Worm (Caenorhabditis elegans) whole organism, mixed stage, embryonic: ENCODE measurements around the gene D2023.1.
A peak's percentile ranks its signal among the peaks of the same experiment; 100 is the strongest.

Experiments used
- M03D4.4 ChIP-seq: sonication (generic microtip); optimal IDR thresholded peaks from 2 replicates; lab custom pipeline; 2017; ENCODE audit warnings: mild to moderate bottlenecking, missing genetic modification characterization, missing compliant biosample characterization
- bed-3 ChIP-seq: fragments of 200-800 bp; sonication (Bioruptor generic); optimal IDR thresholded peaks from 3 replicates; lab custom pipeline; 2018; ENCODE audit warnings: mild to moderate bottlenecking, missing genetic modification characterization, moderate library complexity, missing compliant biosample characterization
- blmp-1 ChIP-seq: fragments of 150-350 bp; optimal IDR thresholded peaks from 2 replicates; lab custom pipeline; 2014; ENCODE audit warnings: missing biosample characterization, missing genetic modification characterization
- ceh-39 ChIP-seq: fragments of 150-350 bp; optimal IDR thresholded peaks from 2 replicates; lab custom pipeline; 2014; ENCODE audit warnings: missing biosample characterization, missing genetic modification characterization
- ceh-43 ChIP-seq: fragments of 200-800 bp; sonication (Bioruptor generic); optimal IDR thresholded peaks from 2 replicates; lab custom pipeline; 2018; ENCODE audit warnings: mild to moderate bottlenecking, missing genetic modification characterization, moderate library complexity, missing compliant biosample characterization
- ceh-83 ChIP-seq: fragments of 200-800 bp; sonication (Bioruptor generic); optimal IDR thresholded peaks from 2 replicates; lab custom pipeline; 2018; ENCODE audit warnings: mild to moderate bottlenecking, missing genetic modification characterization, missing compliant biosample characterization
- ces-1 ChIP-seq: fragments of 150-350 bp; optimal IDR thresholded peaks from 2 replicates; lab custom pipeline; 2014; ENCODE audit warnings: missing biosample characterization, missing genetic modification reagents, missing genetic modification characterization
- cnd-1 ChIP-seq: fragments of 200-800 bp; sonication (Bioruptor generic); optimal IDR thresholded peaks from 2 replicates; lab custom pipeline; 2018; ENCODE audit warnings: mild to moderate bottlenecking, missing genetic modification characterization, missing compliant biosample characterization
- drap-1 ChIP-seq: fragments of 200-800 bp; sonication (Bioruptor generic); optimal IDR thresholded peaks from 3 replicates; lab custom pipeline; 2018; ENCODE audit warnings: mild to moderate bottlenecking, missing genetic modification characterization, missing compliant biosample characterization
- elt-1 ChIP-seq: sonication (generic microtip); optimal IDR thresholded peaks from 2 replicates; lab custom pipeline; 2017; ENCODE audit warnings: missing genetic modification characterization, mild to moderate bottlenecking, missing compliant biosample characterization, antibody characterized with exemption, moderate library complexity, borderline replicate concordance; ENCODE audit not compliant: insufficient read depth
- elt-3 ChIP-seq: fragments of 150-350 bp; optimal IDR thresholded peaks from 2 replicates; lab custom pipeline; 2014; ENCODE audit warnings: missing biosample characterization, missing genetic modification characterization
- flh-1 ChIP-seq: fragments of 200-800 bp; sonication (Bioruptor generic); optimal IDR thresholded peaks from 2 replicates; lab custom pipeline; 2018; ENCODE audit warnings: mild to moderate bottlenecking, missing genetic modification characterization, moderate library complexity, missing compliant biosample characterization
- ham-2 ChIP-seq: fragments of 200-800 bp; sonication (Bioruptor generic); optimal IDR thresholded peaks from 2 replicates; lab custom pipeline; 2018; ENCODE audit warnings: mild to moderate bottlenecking, missing genetic modification characterization, missing compliant biosample characterization
- hlh-1 ChIP-seq: fragments of 150-350 bp; optimal IDR thresholded peaks from 2 replicates; lab custom pipeline; 2014; ENCODE audit warnings: missing biosample characterization, missing genetic modification reagents, missing genetic modification characterization
- lin-13 ChIP-seq: fragments of 150-350 bp; optimal IDR thresholded peaks from 2 replicates; lab custom pipeline; 2014; ENCODE audit warnings: missing biosample characterization, missing genetic modification characterization
- lin-32 ChIP-seq: fragments of 200-800 bp; sonication (Bioruptor generic); optimal IDR thresholded peaks from 2 replicates; lab custom pipeline; 2018; ENCODE audit warnings: mild to moderate bottlenecking, missing genetic modification characterization, missing compliant biosample characterization
- lsy-2 ChIP-seq: fragments of 150-350 bp; optimal IDR thresholded peaks from 2 replicates; lab custom pipeline; 2014; ENCODE audit warnings: missing biosample characterization, missing genetic modification characterization
- mab-5 ChIP-seq: fragments of 150-350 bp; optimal IDR thresholded peaks from 2 replicates; lab custom pipeline; 2014; ENCODE audit warnings: missing biosample characterization, missing genetic modification characterization
- mep-1 ChIP-seq: fragments of 150-350 bp; optimal IDR thresholded peaks from 2 replicates; lab custom pipeline; 2017; ENCODE audit warnings: missing biosample characterization, missing genetic modification reagents, missing genetic modification characterization, inconsistent platforms
- mls-2 ChIP-seq: sonication (generic microtip); optimal IDR thresholded peaks from 2 replicates; lab custom pipeline; 2016; ENCODE audit warnings: mild to moderate bottlenecking, missing genetic modification characterization, moderate library complexity, missing compliant biosample characterization
- nhr-12 ChIP-seq: fragments of 150-350 bp; optimal IDR thresholded peaks from 2 replicates; lab custom pipeline; 2014; ENCODE audit warnings: missing biosample characterization, missing genetic modification characterization
- nhr-2 ChIP-seq: fragments of 150-350 bp; optimal IDR thresholded peaks from 2 replicates; lab custom pipeline; 2014; ENCODE audit warnings: missing biosample characterization, missing genetic modification characterization
- nhr-237 ChIP-seq: fragments of 150-350 bp; optimal IDR thresholded peaks from 2 replicates; lab custom pipeline; 2014; ENCODE audit warnings: missing biosample characterization, missing genetic modification characterization
- nhr-28 ChIP-seq: fragments of 150-350 bp; optimal IDR thresholded peaks from 2 replicates; lab custom pipeline; 2014; ENCODE audit warnings: missing biosample characterization, missing genetic modification characterization
- nhr-76 ChIP-seq: sonication (generic microtip); optimal IDR thresholded peaks from 2 replicates; lab custom pipeline; 2017; ENCODE audit warnings: missing biosample characterization, missing genetic modification characterization
- pha-4 ChIP-seq: fragments of 150-350 bp; optimal IDR thresholded peaks from 2 replicates; lab custom pipeline; 2018; ENCODE audit warnings: missing biosample characterization, missing genetic modification reagents, missing genetic modification characterization
- sem-2 ChIP-seq: fragments of 200-800 bp; sonication (Bioruptor generic); optimal IDR thresholded peaks from 2 replicates; lab custom pipeline; 2018; ENCODE audit warnings: mild to moderate bottlenecking, missing genetic modification characterization, missing compliant biosample characterization
- snpc-4 ChIP-seq: fragments of 150-350 bp; optimal IDR thresholded peaks from 2 replicates; lab custom pipeline; 2014; ENCODE audit warnings: missing biosample characterization, missing genetic modification characterization
- sptf-1 ChIP-seq: sonication (generic microtip); optimal IDR thresholded peaks from 2 replicates; lab custom pipeline; 2017; ENCODE audit warnings: mild to moderate bottlenecking, missing genetic modification characterization, moderate library complexity, missing compliant biosample characterization
- tbx-8 ChIP-seq: fragments of 200-800 bp; sonication (Bioruptor generic); optimal IDR thresholded peaks from 2 replicates; lab custom pipeline; 2018; ENCODE audit warnings: mild to moderate bottlenecking, missing genetic modification characterization, moderate library complexity, missing compliant biosample characterization
- unc-120 ChIP-seq: sonication (generic microtip); optimal IDR thresholded peaks from 2 replicates; lab custom pipeline; 2017; ENCODE audit warnings: missing genetic modification characterization, missing compliant biosample characterization; ENCODE audit not compliant: poor library complexity, severe bottlenecking
- unc-39 ChIP-seq: fragments of 150-350 bp; optimal IDR thresholded peaks from 2 replicates; lab custom pipeline; 2014; ENCODE audit warnings: missing biosample characterization, missing genetic modification characterization
- unc-62 ChIP-seq: fragments of 150-350 bp; optimal IDR thresholded peaks from 2 replicates; lab custom pipeline; 2014; ENCODE audit warnings: missing biosample characterization, missing genetic modification reagents, missing genetic modification characterization
- zip-8 ChIP-seq: fragments of 150-350 bp; optimal IDR thresholded peaks from 2 replicates; lab custom pipeline; 2014; ENCODE audit warnings: missing biosample characterization, missing genetic modification characterization
- ztf-11 ChIP-seq: fragments of 150-350 bp; optimal IDR thresholded peaks from 2 replicates; lab custom pipeline; 2014; ENCODE audit warnings: missing biosample characterization, missing genetic modification characterization

The D2023.1 gene

DNA sequence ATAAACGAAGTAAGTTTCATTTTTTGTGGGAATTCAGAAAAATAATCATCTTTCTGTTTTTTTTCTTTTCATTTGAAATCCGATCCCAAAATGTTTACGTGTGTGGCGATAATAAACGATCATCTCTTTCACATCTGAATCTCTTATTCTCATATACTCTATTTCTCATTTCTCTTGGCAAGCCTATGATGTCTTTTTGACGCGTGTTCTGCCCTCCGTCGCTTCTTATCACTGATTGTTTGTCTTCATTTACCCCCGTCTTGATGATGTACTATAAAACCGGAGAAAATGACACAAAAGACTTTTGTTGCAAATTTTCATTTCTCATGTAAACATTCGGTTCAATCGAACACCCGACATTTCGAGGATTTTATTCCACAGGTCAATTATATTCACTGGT, 11.5 kb upstream of the D2023.1 start:
- TF ChIP-seq ceh-39 (tag; lab: Kevin White, UChicago) = no peak
- no peak for TF ChIP-seq hlh-1 (tag; lab: Kevin White, UChicago)
- TF ChIP-seq unc-120 (tag; lab: Kevin White, UChicago) = peak; percentile 51
- TF ChIP-seq flh-1 (GFP tag; lab: Kevin White, UChicago) = no peak

DNA sequence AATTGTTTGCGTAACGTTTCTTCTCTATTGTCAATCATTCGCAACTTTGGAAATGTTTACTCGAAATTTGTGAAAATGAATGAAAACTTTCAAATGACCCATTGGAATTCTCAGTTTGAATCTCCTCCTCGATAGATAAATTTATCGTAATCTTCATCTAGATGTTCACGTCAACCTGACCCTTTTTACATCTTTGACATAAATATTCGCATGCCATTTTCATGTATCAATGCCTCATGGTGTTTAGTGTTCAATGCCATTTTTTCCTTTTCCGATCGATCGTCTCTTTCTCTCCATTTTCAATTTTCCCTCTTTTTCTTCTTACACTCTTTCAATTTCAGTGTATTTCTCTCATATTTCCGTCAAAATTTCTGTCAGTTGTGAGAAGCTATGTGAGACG, 10.0 kb upstream of the D2023.1 start:
- TF ChIP-seq elt-1 (tag; lab: Kevin White, UChicago) (peak; percentile 33), sptf-1 (tag; lab: Kevin White, UChicago) (no peak), cnd-1 (tag; lab: Kevin White, UChicago) (no peak)

DNA sequence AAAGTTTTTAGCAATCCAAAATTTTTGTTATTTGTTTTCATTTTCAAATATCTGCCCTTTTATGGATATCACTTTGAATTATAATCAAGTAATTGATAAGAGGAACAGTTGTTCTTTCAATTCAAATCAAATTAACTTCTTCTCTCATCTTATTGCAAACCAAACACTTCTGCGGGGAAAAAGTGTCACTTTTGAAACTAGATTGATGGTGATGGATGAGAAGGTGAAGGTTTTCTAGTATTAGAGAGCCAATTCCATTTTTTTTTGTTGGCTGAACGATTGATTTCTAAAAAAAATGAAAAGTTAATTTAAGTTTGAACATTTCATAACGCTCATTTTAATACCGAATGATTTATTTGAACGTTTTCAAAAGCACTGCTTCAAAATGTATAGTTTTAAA, 9.5 kb upstream of the D2023.1 start:
- peak; percentile 74 for TF ChIP-seq unc-62 (GFP tag; lab: Kevin White, UChicago)
- no peak for TF ChIP-seq ceh-43 (GFP tag; lab: Kevin White, UChicago)

DNA sequence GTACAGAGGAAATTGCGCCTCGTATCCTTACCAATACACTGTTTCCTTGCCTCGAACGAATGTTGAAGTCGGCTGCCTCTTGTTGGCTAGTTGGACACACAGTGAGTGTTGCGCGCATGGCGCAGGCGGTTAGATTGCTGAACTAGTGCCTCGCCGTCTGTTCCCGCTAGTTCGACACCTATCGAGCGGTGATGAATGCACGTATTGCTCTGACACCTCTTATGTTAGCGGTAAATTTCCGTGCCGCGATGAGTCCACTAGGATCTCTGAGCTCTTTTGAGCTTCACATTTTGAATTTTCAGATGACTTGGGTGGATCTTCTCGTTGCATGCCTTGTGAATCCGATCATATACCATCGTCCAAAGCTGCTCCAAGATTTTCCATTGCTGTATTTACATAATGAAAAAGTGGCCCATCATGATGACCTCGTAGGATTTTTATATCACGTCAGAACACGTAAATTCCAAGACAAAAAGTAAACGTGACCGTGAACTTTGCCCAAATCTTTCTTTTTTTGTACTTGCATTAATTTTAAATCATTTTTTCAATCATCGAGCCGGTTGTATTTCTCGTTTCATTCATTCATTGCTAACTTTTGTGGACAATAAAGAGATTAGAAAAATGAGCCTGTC, 6.4 kb upstream of the D2023.1 start, which contains the start of gene F55A11.11:
Gene F55A11.11 (plus strand): TSS at position 341 of the 632 bp plus-strand sequence.
- TF ChIP-seq drap-1 (GFP tag; lab: Kevin White, UChicago) (peak; percentile 99), nhr-76 (tag; lab: Kevin White, UChicago) (no peak), snpc-4 (tag; lab: Kevin White, UChicago) (no peak), nhr-28 (tag; lab: Kevin White, UChicago) (peak; percentile 46), sptf-1 (tag; lab: Kevin White, UChicago) (peak; percentile 98), bed-3 (GFP tag; lab: Kevin White, UChicago) (peak; percentile 91), unc-39 (tag; lab: Kevin White, UChicago) (peak; percentile 52), unc-62 (GFP tag; lab: Kevin White, UChicago) (peak; percentile 73), tbx-8 (GFP tag; lab: Kevin White, UChicago) (peak; percentile 86), lsy-2 (tag; lab: Kevin White, UChicago) (peak; percentile 28), ces-1 (GFP tag; lab: Kevin White, UChicago) (no peak), nhr-2 (tag; lab: Kevin White, UChicago) (no peak), elt-1 (tag; lab: Kevin White, UChicago) (peak; percentile 17), lin-32 (GFP tag; lab: Kevin White, UChicago) (peak; percentile 96), pha-4 (tag; lab: Kevin White, UChicago) (peak; percentile 92), zip-8 (tag; lab: Kevin White, UChicago) (no peak), blmp-1 (tag; lab: Kevin White, UChicago) (no peak), ztf-11 (tag; lab: Kevin White, UChicago) (peak; percentile 60), M03D4.4 (peak; percentile 97), mls-2 (tag; lab: Kevin White, UChicago) (peak; percentile 98), flh-1 (GFP tag; lab: Kevin White, UChicago) (peak; percentile 90), sem-2 (GFP tag; lab: Kevin White, UChicago) (peak; percentile 94), mab-5 (no peak), mep-1 (peak; percentile 57), ham-2 (peak; percentile 98), hlh-1 (tag; lab: Kevin White, UChicago) (peak; percentile 60), ceh-39 (tag; lab: Kevin White, UChicago) (peak; percentile 28), ceh-43 (GFP tag; lab: Kevin White, UChicago) (peak; percentile 92), cnd-1 (tag; lab: Kevin White, UChicago) (peak; percentile 97), nhr-237 (peak; percentile 41), lin-13 (tag; lab: Kevin White, UChicago) (peak; percentile 83), nhr-12 (tag; lab: Kevin White, UChicago) (peak; percentile 85), elt-3 (tag; lab: Kevin White, UChicago) (no peak), ceh-83 (GFP tag; lab: Kevin White, UChicago) (peak; percentile 97), unc-120 (tag; lab: Kevin White, UChicago) (peak; percentile 95)
